Fruit fly (Drosophila melanogaster): ENCODE data around the gene CG13670.
A peak's percentile ranks its signal among the peaks of the same experiment; 100 is the strongest.

CG13670 gene

DNA sequence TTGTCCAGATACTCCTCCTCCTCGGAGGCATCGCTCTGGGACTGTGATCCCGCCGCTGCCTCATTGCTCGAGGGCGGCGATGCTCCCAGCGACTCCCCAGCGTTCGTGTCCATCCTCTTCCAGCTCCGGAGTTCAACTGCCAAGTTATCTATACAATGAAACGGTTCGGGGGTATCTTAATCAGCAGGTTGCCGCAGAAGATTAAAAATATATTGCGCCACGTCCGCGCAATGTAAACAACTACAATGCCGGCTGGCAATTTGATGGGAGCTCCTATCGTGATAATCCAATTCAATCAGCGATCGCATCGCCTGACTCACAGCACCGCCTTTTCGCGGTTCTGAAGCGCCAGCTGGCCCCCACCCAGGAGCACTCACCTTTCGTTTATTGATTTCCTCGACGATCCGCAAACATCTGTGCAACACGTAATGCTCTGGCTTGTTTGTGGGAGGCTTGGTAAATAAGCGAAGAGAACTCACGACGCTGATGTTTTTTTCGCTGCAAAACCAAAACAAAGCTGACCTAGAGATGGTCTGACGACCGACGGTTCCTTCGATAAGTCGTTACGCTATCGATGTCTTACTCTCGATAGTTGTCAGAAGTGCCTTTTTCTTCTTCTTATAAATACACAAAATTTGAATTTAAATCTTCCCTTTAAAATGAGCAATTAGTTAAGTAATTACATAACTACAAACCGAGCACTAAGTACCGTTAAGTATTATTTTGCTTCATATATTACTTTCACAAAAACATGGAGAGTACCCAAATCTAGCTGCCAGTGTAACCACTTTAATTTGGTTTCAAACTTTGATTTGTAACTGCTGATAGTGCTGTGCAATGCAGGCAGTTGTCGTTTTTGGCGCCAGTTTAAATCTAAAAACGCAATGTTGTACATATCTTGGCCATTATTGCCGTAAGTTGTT lies 31.0 kb upstream of the CG13670 start, which contains the start of gene cert:
Gene cert (minus strand): TSS at position 535 of the 923 bp plus-strand sequence.
- TF ChIP-seq D1 (tag; optimal IDR thresholded peaks at IDR 0.05) (peak; percentile 12), fd96Ca (GFP tag; IDR thresholded peaks at IDR 0.05) (no peak), CG4496 (GFP tag; IDR thresholded peaks at IDR 0.05) (0 out of 3 replicates have a peak, but pooled peaks have one; percentile 9), CG32121 (GFP tag; IDR thresholded peaks at IDR 0.05) (no peak), CG15710 (tag; optimal IDR thresholded peaks at IDR 0.05) (peak; percentile 4), CG10348 (GFP tag; IDR thresholded peaks at IDR 0.05) (no peak), rn (GFP tag; IDR thresholded peaks at IDR 0.05) (no peak), CG12605 (GFP tag; IDR thresholded peaks at IDR 0.05) (no peak), CG17806 (tag; optimal IDR thresholded peaks at IDR 0.05) (no peak), Ets98B (GFP tag; IDR thresholded peaks at IDR 0.05) (no peak), gl (tag; optimal IDR thresholded peaks at IDR 0.05) (no peak), CG8159 (tag; optimal IDR thresholded peaks at IDR 0.05) (no peak), CG14655 (GFP tag; optimal IDR thresholded peaks at IDR 0.05) (no peak), CG9948 (tag; optimal IDR thresholded peaks at IDR 0.05) (no peak), CG34367 (tag; optimal IDR thresholded peaks at IDR 0.05) (peak; percentile 9), EcR (GFP tag; optimal IDR thresholded peaks at IDR 0.05) (peak; percentile 69), Pif1B (GFP tag; optimal IDR thresholded peaks at IDR 0.05) (peak; percentile 13), Snoo (tag; optimal IDR thresholded peaks at IDR 0.05) (peak; percentile 35), CG13204 (GFP tag; optimal IDR thresholded peaks at IDR 0.05) (no peak), Pif1A (GFP tag; optimal IDR thresholded peaks at IDR 0.05) (peak; percentile 12), CG8301 (tag; optimal IDR thresholded peaks at IDR 0.05) (no peak)

DNA sequence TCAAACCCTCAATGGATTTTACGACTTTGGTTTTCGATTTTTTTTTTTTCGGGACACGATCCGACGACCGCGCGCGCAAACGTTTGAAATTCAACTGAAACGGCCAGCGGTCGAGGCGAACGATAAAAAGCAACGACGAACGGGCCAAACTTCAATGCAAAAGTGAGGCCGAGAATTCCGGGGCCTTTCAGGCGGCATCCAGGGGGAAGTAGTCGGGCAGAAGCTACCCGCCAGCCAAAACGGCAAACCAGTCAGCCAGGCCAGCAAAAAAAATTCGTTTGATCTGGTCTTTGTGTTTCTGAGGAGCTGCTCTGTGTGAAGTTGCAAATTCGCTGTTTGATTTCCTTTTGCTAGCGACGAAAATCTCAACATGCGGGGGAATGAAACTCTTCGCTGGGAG lies 25.3 kb upstream of the CG13670 start, which contains the start of gene CG7201:
Gene CG7201 (minus strand): TSS at position 101 of the 400 bp plus-strand sequence.
- TF ChIP-seq CG32121 (GFP tag; IDR thresholded peaks at IDR 0.05) (no peak), Pif1A (GFP tag; optimal IDR thresholded peaks at IDR 0.05) (no peak), CG4496 (GFP tag; IDR thresholded peaks at IDR 0.05) (0 out of 3 replicates have a peak, but pooled peaks have one; percentile 16), gl (tag; optimal IDR thresholded peaks at IDR 0.05) (no peak), Pif1B (GFP tag; optimal IDR thresholded peaks at IDR 0.05) (no peak), D1 (tag; optimal IDR thresholded peaks at IDR 0.05) (no peak), rn (GFP tag; IDR thresholded peaks at IDR 0.05) (peak; percentile 4; the same call in 1 of the 2 replicates)

DNA sequence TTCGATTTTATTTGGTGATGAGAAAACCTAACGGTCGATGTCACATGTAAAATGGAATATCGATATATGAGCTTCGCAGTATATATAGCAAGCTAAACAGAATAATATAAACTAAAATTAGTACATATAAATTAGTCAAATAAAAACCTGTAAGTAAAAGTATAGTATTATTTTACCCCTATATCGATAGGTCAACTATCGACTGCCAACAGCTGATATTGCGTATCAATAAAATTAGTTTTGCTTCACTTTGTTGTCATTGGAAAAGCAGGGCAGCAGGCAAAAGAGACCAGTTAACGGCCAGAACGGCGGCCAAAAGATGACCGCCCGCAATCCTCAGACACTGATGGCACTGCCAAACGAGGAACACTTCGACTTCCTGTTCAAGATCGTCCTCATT lies 23.6 kb upstream of the CG13670 start, which contains the start of gene Rab19:
Gene Rab19 (plus strand): TSS at position 78 of the 400 bp plus-strand sequence.
- peak; percentile 46 for TF ChIP-seq EcR (GFP tag; optimal IDR thresholded peaks at IDR 0.05)
- no peak for TF ChIP-seq Snoo (tag; optimal IDR thresholded peaks at IDR 0.05)

DNA sequence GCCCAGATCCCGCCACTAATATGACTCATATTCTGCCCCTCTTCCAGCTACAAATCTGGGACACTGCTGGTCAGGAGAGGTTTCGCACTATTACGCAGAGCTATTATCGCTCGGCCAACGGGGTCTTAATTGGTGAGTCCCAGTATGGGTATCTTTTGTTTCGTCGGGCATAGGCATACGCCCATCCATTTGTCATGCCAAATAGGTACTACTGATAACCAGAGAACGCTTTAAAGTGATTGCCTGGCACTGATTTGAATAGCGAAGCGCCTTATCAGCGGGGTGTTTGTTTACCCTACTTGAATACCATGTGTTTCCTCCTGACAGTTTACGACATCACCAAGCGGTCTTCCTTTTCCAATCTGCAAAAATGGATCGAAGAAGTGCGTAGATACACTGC lies 23.1 kb upstream of the CG13670 start:
- TF ChIP-seq CG8301 (tag; optimal IDR thresholded peaks at IDR 0.05) (no peak), D1 (tag; optimal IDR thresholded peaks at IDR 0.05) (no peak), gl (tag; optimal IDR thresholded peaks at IDR 0.05) (no peak), CG10348 (GFP tag; IDR thresholded peaks at IDR 0.05) (no peak), CG8159 (tag; optimal IDR thresholded peaks at IDR 0.05) (no peak), CG32121 (GFP tag; IDR thresholded peaks at IDR 0.05) (no peak), CG4496 (GFP tag; IDR thresholded peaks at IDR 0.05) (no peak), rn (GFP tag; IDR thresholded peaks at IDR 0.05) (no peak), CG34367 (tag; optimal IDR thresholded peaks at IDR 0.05) (no peak), fd96Ca (GFP tag; IDR thresholded peaks at IDR 0.05) (no peak), Pif1B (GFP tag; optimal IDR thresholded peaks at IDR 0.05) (no peak), CG12605 (GFP tag; IDR thresholded peaks at IDR 0.05) (no peak), CG13204 (GFP tag; optimal IDR thresholded peaks at IDR 0.05) (no peak), CG14655 (GFP tag; optimal IDR thresholded peaks at IDR 0.05) (no peak), Pif1A (GFP tag; optimal IDR thresholded peaks at IDR 0.05) (no peak), EcR (GFP tag; optimal IDR thresholded peaks at IDR 0.05) (no peak)

- TF ChIP-seq D1 (tag; optimal IDR thresholded peaks at IDR 0.05) (no peak), Pif1B (GFP tag; optimal IDR thresholded peaks at IDR 0.05) (no peak), CG9948 (tag; optimal IDR thresholded peaks at IDR 0.05) (peak; percentile 41), Pif1A (GFP tag; optimal IDR thresholded peaks at IDR 0.05) (no peak), CG12605 (GFP tag; IDR thresholded peaks at IDR 0.05) (peak; percentile 54), CG14655 (GFP tag; optimal IDR thresholded peaks at IDR 0.05) (no peak), CG8159 (tag; optimal IDR thresholded peaks at IDR 0.05) (peak; percentile 54), CG15710 (tag; optimal IDR thresholded peaks at IDR 0.05) (peak; percentile 39), CG34367 (tag; optimal IDR thresholded peaks at IDR 0.05) (no peak), CG4496 (GFP tag; IDR thresholded peaks at IDR 0.05) (peak; percentile 72; the same call in 1 of the 3 replicates), Ets98B (GFP tag; IDR thresholded peaks at IDR 0.05) (peak; percentile 59), fd96Ca (GFP tag; IDR thresholded peaks at IDR 0.05) (peak; percentile 80), CG8301 (tag; optimal IDR thresholded peaks at IDR 0.05) (peak; percentile 37), gl (tag; optimal IDR thresholded peaks at IDR 0.05) (no peak), rn (GFP tag; IDR thresholded peaks at IDR 0.05) (0 out of 2 replicates have a peak, but pooled peaks have one; percentile 7), CG10348 (GFP tag; IDR thresholded peaks at IDR 0.05) (no peak), Snoo (tag; optimal IDR thresholded peaks at IDR 0.05) (peak; percentile 53), EcR (GFP tag; optimal IDR thresholded peaks at IDR 0.05) (peak; percentile 5), CG17806 (tag; optimal IDR thresholded peaks at IDR 0.05) (peak; percentile 68), CG32121 (GFP tag; IDR thresholded peaks at IDR 0.05) (peak; percentile 58; the same call in 1 of the 2 replicates), CG13204 (GFP tag; optimal IDR thresholded peaks at IDR 0.05) (no peak)
Observed at dm6 chr3L:8299224-8300130, 21.1 kb upstream of the CG13670 start, which contains the start of the genes Arl5 and CG13671. TSS of gene Arl5 (minus strand) at chr3L:8299839. TSS of gene CG13671 (plus strand) at chr3L:8300064.

Measured in whole organism, pupa.